Worm (Caenorhabditis elegans) whole organism, L4/young adult: Measurements from ENCODE around the gene F13D11.3.

ENCODE experiments used
- dao-5 ChIP-seq: sonication (generic microtip); optimal IDR thresholded peaks from 2 replicates; lab custom pipeline; 2016; ENCODE audit warnings: missing genotype, missing genetic modification characterization, moderate library complexity, missing compliant biosample characterization
- him-1 ChIP-seq: sonication (generic microtip); optimal IDR thresholded peaks from 2 replicates; lab custom pipeline; 2016; ENCODE audit warnings: missing genotype, missing genetic modification reagents, missing genetic modification characterization, missing compliant biosample characterization

DNA sequence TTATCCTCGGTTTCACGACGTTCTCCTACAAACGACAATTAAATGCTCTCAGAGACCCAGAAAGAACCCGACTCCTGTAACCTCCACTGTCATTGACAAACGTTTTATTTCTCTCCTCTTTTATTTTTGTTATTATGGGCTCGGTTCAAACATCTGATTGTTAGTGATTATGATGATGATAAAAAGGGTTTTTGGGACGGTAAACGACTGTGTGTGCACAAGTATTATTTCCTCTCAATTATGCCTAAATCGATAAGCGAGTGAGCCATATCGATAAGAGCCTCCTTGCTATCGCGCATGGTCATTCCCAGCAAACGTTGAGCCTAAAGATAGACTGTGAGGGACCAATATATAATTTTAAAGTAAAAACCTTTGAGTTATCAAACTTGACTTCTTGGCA is 26.1 kb upstream of the F13D11.3 start:
- TF ChIP-seq him-1 (tag; lab: Kevin White, UChicago) (no peak), dao-5 (tag; lab: Kevin White, UChicago) (no peak)
